Worm (Caenorhabditis elegans) whole organism, early embryonic: ENCODE measurements around the gene arrd-15.

Experiments used
- B0310.2 ChIP-seq: sonication (generic microtip); optimal IDR thresholded peaks from 2 replicates; lab custom pipeline; 2016; ENCODE audit warnings: mild to moderate bottlenecking, missing genetic modification characterization, missing compliant biosample characterization
- F13C5.2 ChIP-seq: sonication (generic microtip); optimal IDR thresholded peaks from 2 replicates; lab custom pipeline; 2017; ENCODE audit warnings: mild to moderate bottlenecking, missing genetic modification characterization, inconsistent platforms, missing compliant biosample characterization
- ama-1 ChIP-seq: fragments of 150-350 bp; optimal IDR thresholded peaks from 2 replicates; lab custom pipeline; 2014
- ceh-13 ChIP-seq: fragments of 200-800 bp; sonication (Bioruptor generic); optimal IDR thresholded peaks from 2 replicates; lab custom pipeline; 2018; ENCODE audit warnings: mild to moderate bottlenecking, missing genetic modification characterization, missing compliant biosample characterization
- ets-7 ChIP-seq: sonication (generic microtip); optimal IDR thresholded peaks from 2 replicates; lab custom pipeline; 2016; ENCODE audit warnings: missing genotype, missing genetic modification characterization, missing compliant biosample characterization
- flt-1 ChIP-seq: fragments of 200-800 bp; sonication (Bioruptor generic); IDR thresholded peaks from 2 replicates; pipeline ENCODE4 v1.3.6; 2022; ENCODE audit warnings: missing genetic modification characterization, missing compliant biosample characterization
- hmbx-1 ChIP-seq: sonication (generic microtip); optimal IDR thresholded peaks from 2 replicates; lab custom pipeline; 2016; ENCODE audit warnings: mild to moderate bottlenecking, missing genetic modification characterization, missing compliant biosample characterization
- hmg-4 ChIP-seq: fragments of 200-800 bp; sonication (Bioruptor generic); optimal IDR thresholded peaks from 2 replicates; lab custom pipeline; 2018; ENCODE audit warnings: mild to moderate bottlenecking, missing genetic modification characterization, missing compliant biosample characterization

- TF ChIP-seq B0310.2 (tag; lab: Kevin White, UChicago) (no peak), ama-1 (lab: Kevin White, UChicago) (no peak), hmg-4 (no peak), ceh-13 (GFP tag; lab: Kevin White, UChicago) (no peak), F13C5.2 (no peak), flt-1 (no peak), ets-7 (tag; lab: Kevin White, UChicago) (no peak), hmbx-1 (tag; lab: Kevin White, UChicago) (no peak)
Observed at ce11 chrIII:8985965-8986364, 56.1 kb downstream of the arrd-15 start.
